Worm (Caenorhabditis elegans) whole organism, L1 larva: ENCODE data around the gene R07E3.6.

Experiments used
- C34B4.2 ChIP-seq: sonication (generic microtip); optimal IDR thresholded peaks from 2 replicates; lab custom pipeline; 2017; ENCODE audit warnings: mild to moderate bottlenecking, missing genetic modification characterization, missing compliant biosample characterization
- aly-2 ChIP-seq: fragments of 150-350 bp; optimal IDR thresholded peaks from 2 replicates; lab custom pipeline; 2014; ENCODE audit warnings: missing biosample characterization, missing genetic modification characterization
- ama-1 ChIP-seq: fragments of 150-350 bp; optimal IDR thresholded peaks from 2 replicates; lab custom pipeline; 2014
- isw-1 ChIP-seq: fragments of 200-800 bp; sonication (Bioruptor generic); IDR thresholded peaks from 2 replicates; pipeline ENCODE4 v1.3.6; 2022; ENCODE audit warnings: missing genetic modification characterization, missing compliant biosample characterization
- mdl-1 ChIP-seq, 2 experiments: fragments of 150-350 bp; optimal IDR thresholded peaks; 2 replicates each; lab custom pipeline; 2014 to 2017; ENCODE audit warnings: missing biosample characterization in 2 of 2, missing genetic modification characterization in 2 of 2, inconsistent platforms in 1 of 2
- mep-1 ChIP-seq: fragments of 150-350 bp; optimal IDR thresholded peaks from 2 replicates; lab custom pipeline; 2014; ENCODE audit warnings: missing biosample characterization, missing genetic modification characterization
- nhr-90 ChIP-seq: sonication (generic microtip); optimal IDR thresholded peaks from 2 replicates; lab custom pipeline; 2016; ENCODE audit warnings: mild to moderate bottlenecking, missing genetic modification characterization, missing compliant biosample characterization; ENCODE audit not compliant: poor library complexity
- pqm-1 ChIP-seq: sonication (generic microtip); optimal IDR thresholded peaks from 3 replicates; lab custom pipeline; 2017; ENCODE audit warnings: missing biosample characterization, missing genetic modification characterization
- sox-4 ChIP-seq: sonication (generic microtip); optimal IDR thresholded peaks from 2 replicates; lab custom pipeline; 2016; ENCODE audit warnings: missing genetic modification characterization, missing compliant biosample characterization

- no peak for TF ChIP-seq nhr-90 (tag; lab: Kevin White, UChicago)
- no peak for TF ChIP-seq aly-2 (tag; lab: Kevin White, UChicago)
- no peak for TF ChIP-seq C34B4.2 (tag; lab: Kevin White, UChicago)
- no peak for TF ChIP-seq mdl-1 (tag; optimal IDR thresholded peaks at IDR 0.05; lab: Kevin White, UChicago)
- no peak for TF ChIP-seq pqm-1 (tag; lab: Kevin White, UChicago)
- no peak for TF ChIP-seq ama-1
- TF ChIP-seq sox-4 (tag; lab: Kevin White, UChicago), result no peak
- TF ChIP-seq mep-1 (tag; lab: Kevin White, UChicago), result no peak
- no peak for TF ChIP-seq isw-1 (GFP tag; lab: Robert Waterston, UW)
These were observed 19.1 kb downstream of the R07E3.6 start for ce11 chrX:10336592-10336991.
